Fruit fly (Drosophila melanogaster) whole organism, wandering third instar larva: ENCODE measurements around the gene CG34309.

Experiments used
- CG9705 ChIP-seq: fragments of 200-800 bp; sonication (Bioruptor generic); optimal IDR thresholded peaks from 2 replicates; lab custom pipeline; 2018; ENCODE audit warnings: missing biosample characterization, mild to moderate bottlenecking, missing genetic modification characterization
- CrebA ChIP-seq: fragments of 200-800 bp; sonication (Bioruptor generic); optimal IDR thresholded peaks from 2 replicates; lab custom pipeline; 2016; ENCODE audit warnings: missing biosample characterization, mild to moderate bottlenecking, missing genetic modification characterization, borderline replicate concordance
- psq ChIP-seq: fragments of 200-800 bp; sonication (Bioruptor generic); optimal IDR thresholded peaks from 3 replicates; lab custom pipeline; 2017; ENCODE audit warnings: missing biosample characterization, mild to moderate bottlenecking, missing genetic modification characterization, moderate library complexity

dm6 chr3R:13374913-13375312 is 2.5 kb downstream of the CG34309 start:
- TF ChIP-seq CG9705, result no peak
- no peak for TF ChIP-seq psq (GFP tag; lab: Kevin White, UChicago)
- no peak for TF ChIP-seq CrebA (GFP tag; lab: Kevin White, UChicago)
